Fruit fly (Drosophila melanogaster): Measurements from ENCODE around the gene PIG-H.

The PIG-H gene

dm6 chr3R:7962778-7963494, 36.7 kb upstream of the PIG-H start (continued):
- TF ChIP-seq Ada2b (GFP tag; IDR thresholded peaks at IDR 0.05) = 0 out of 2 replicates have a peak, but pooled peaks have one; percentile 2
- TF ChIP-seq Nf-YC (tag; optimal IDR thresholded peaks at IDR 0.05) = peak; percentile 79
- TF ChIP-seq Hr3 (GFP tag; optimal IDR thresholded peaks at IDR 0.05) = peak; percentile 52
- no peak for TF ChIP-seq CG9215 (GFP tag; IDR thresholded peaks at IDR 0.05)
- peak; percentile 58 for TF ChIP-seq CG30403 (GFP tag; optimal IDR thresholded peaks at IDR 0.05)
- peak; percentile 76 for TF ChIP-seq CG2712 (tag; optimal IDR thresholded peaks at IDR 0.05)
- TF ChIP-seq CG12769 (tag; optimal IDR thresholded peaks at IDR 0.05) = no peak
- 0 out of 2 replicates have a peak, but pooled peaks have one; percentile 5 for TF ChIP-seq ap (GFP tag; IDR thresholded peaks at IDR 0.05)
- peak in 1 of 2 experiments; percentile 39 for TF ChIP-seq Trl (optimal IDR thresholded peaks at IDR 0.05)
- TF ChIP-seq Trl (GFP tag; optimal IDR thresholded peaks at IDR 0.05) = no peak
- peak; percentile 76 for TF ChIP-seq tio (GFP tag; optimal IDR thresholded peaks at IDR 0.05)
- peak; percentile 9 for TF ChIP-seq ewg (GFP tag; optimal IDR thresholded peaks at IDR 0.05)
- TF ChIP-seq Lhr (GFP tag; optimal IDR thresholded peaks at IDR 0.05) = no peak
- TF ChIP-seq CG2116 (GFP tag; optimal IDR thresholded peaks at IDR 0.05) = peak; percentile 25
- TF ChIP-seq CG17186 (GFP tag; optimal IDR thresholded peaks at IDR 0.05) = no peak
- no peak for TF ChIP-seq CG10274 (GFP tag; optimal IDR thresholded peaks at IDR 0.05)
- TF ChIP-seq zen (tag; optimal IDR thresholded peaks at IDR 0.05) = peak; percentile 20
- peak; percentile 58 for TF ChIP-seq CG18619 (GFP tag; optimal IDR thresholded peaks at IDR 0.05)
- TF ChIP-seq org-1 (GFP tag; optimal IDR thresholded peaks at IDR 0.05) = no peak
- peak; percentile 82 for TF ChIP-seq phol (tag; optimal IDR thresholded peaks at IDR 0.05)
- peak; percentile 72 for TF ChIP-seq CG17829 (tag; optimal IDR thresholded peaks at IDR 0.05)
- TF ChIP-seq CG31365 (tag; optimal IDR thresholded peaks at IDR 0.05) = no peak
- TF ChIP-seq dati (GFP tag; IDR thresholded peaks at IDR 0.05) = no peak
- no peak for TF ChIP-seq gcm (GFP tag; optimal IDR thresholded peaks at IDR 0.05)
- TF ChIP-seq CG11456 (GFP tag; IDR thresholded peaks at IDR 0.05) = no peak
- TF ChIP-seq sim (GFP tag; IDR thresholded peaks at IDR 0.05) = no peak
- no peak for TF ChIP-seq CG7357 (GFP tag; IDR thresholded peaks at IDR 0.05)
- peak; percentile 42 for TF ChIP-seq cato (GFP tag; optimal IDR thresholded peaks at IDR 0.05; ENCODE audit: borderline replicate concordance)
- TF ChIP-seq tin (GFP tag; optimal IDR thresholded peaks at IDR 0.05) = peak; percentile 59
- no peak for TF ChIP-seq CG2678 (tag; optimal IDR thresholded peaks at IDR 0.05)
- TF ChIP-seq CG4282 (GFP tag; optimal IDR thresholded peaks at IDR 0.05) = peak; percentile 30
- no peak for TF ChIP-seq CG14965 (GFP tag; optimal IDR thresholded peaks at IDR 0.05; ENCODE audit: borderline replicate concordance)
- TF ChIP-seq unc-4 (GFP tag; IDR thresholded peaks at IDR 0.05; ENCODE audit: partially characterized antibody) = no peak
- no peak for TF ChIP-seq CG18764 (GFP tag; optimal IDR thresholded peaks at IDR 0.05)
- TF ChIP-seq bsh (GFP tag; optimal IDR thresholded peaks at IDR 0.05) = peak; percentile 38 to 67
- peak; percentile 51 for TF ChIP-seq Abd-B (GFP tag; optimal IDR thresholded peaks at IDR 0.05)
- TF ChIP-seq CG2889 (GFP tag; IDR thresholded peaks at IDR 0.05) = no peak
- TF ChIP-seq sqz (GFP tag; optimal IDR thresholded peaks at IDR 0.05) = peak; percentile 45
- no peak for TF ChIP-seq Fer1 (GFP tag; optimal IDR thresholded peaks at IDR 0.05)
- peak; percentile 29 for TF ChIP-seq Hsf (GFP tag; optimal IDR thresholded peaks at IDR 0.05)
- TF ChIP-seq trem (tag; optimal IDR thresholded peaks at IDR 0.05) = peak; percentile 43
- peak; percentile 11 for TF ChIP-seq chn (GFP tag; optimal IDR thresholded peaks at IDR 0.05)
- TF ChIP-seq Spps (tag; optimal IDR thresholded peaks at IDR 0.05) = peak; percentile 34
- TF ChIP-seq C15 (GFP tag; IDR thresholded peaks at IDR 0.05) = no peak
- peak; percentile 47 for TF ChIP-seq CG4360 (GFP tag; IDR thresholded peaks at IDR 0.05)
- TF ChIP-seq CG10209 (GFP tag; optimal IDR thresholded peaks at IDR 0.05) = peak; percentile 40
- no peak for TF ChIP-seq bigmax (GFP tag; optimal IDR thresholded peaks at IDR 0.05)
- TF ChIP-seq Bteb2 (GFP tag; optimal IDR thresholded peaks at IDR 0.05) = no peak
- TF ChIP-seq CG6813 (GFP tag; optimal IDR thresholded peaks at IDR 0.05) = peak; percentile 4

Measured in whole organism, embryonic.